Worm (Caenorhabditis elegans): ENCODE measurements around the gene hcp-1.

hcp-1 gene

ce11 chrV:6559105-6559504, 34.9 kb upstream of the hcp-1 start, which contains the start of gene spp-26:
Gene spp-26 (minus strand): TSS chrV:6559205.
- no peak for TF ChIP-seq php-3 (GFP tag; IDR thresholded peaks at IDR 0.05)
- TF ChIP-seq dpl-1 (GFP tag; optimal IDR thresholded peaks at IDR 0.05) = no peak
- no peak for TF ChIP-seq attf-4 (tag; optimal IDR thresholded peaks at IDR 0.05)
- TF ChIP-seq nhr-76 (tag; optimal IDR thresholded peaks at IDR 0.05) = no peak
- TF ChIP-seq nhr-6 (tag; optimal IDR thresholded peaks at IDR 0.05) = no peak
- TF ChIP-seq daf-12 (tag; optimal IDR thresholded peaks at IDR 0.05) = no peak
- TF ChIP-seq zfp-3 (GFP tag; conservative IDR thresholded peaks at IDR 0.05) = no peak
- no peak for TF ChIP-seq cey-2 (tag; optimal IDR thresholded peaks at IDR 0.05; ENCODE audit: borderline replicate concordance, insufficient read depth)
- TF ChIP-seq fkh-10 (GFP tag; optimal IDR thresholded peaks at IDR 0.05) = no peak
- TF ChIP-seq mdt-29 (GFP tag; IDR thresholded peaks at IDR 0.05) = no peak
- no peak for TF ChIP-seq unc-39 (tag; optimal IDR thresholded peaks at IDR 0.05)
- no peak for TF ChIP-seq lin-38 (GFP tag; IDR thresholded peaks at IDR 0.05)
- no peak for TF ChIP-seq hlh-30 (tag; optimal IDR thresholded peaks at IDR 0.05; ENCODE audit: insufficient read depth)
- no peak for TF ChIP-seq gei-8 (GFP tag; optimal IDR thresholded peaks at IDR 0.05)
- no peak for TF ChIP-seq F26F4.8 (GFP tag; conservative IDR thresholded peaks at IDR 0.05)
- no peak for TF ChIP-seq ceh-44 (GFP tag; IDR thresholded peaks at IDR 0.05)
- TF ChIP-seq spr-3 (GFP tag; optimal IDR thresholded peaks at IDR 0.05) = no peak
- TF ChIP-seq daf-8 (GFP tag; IDR thresholded peaks at IDR 0.05) = no peak
- TF ChIP-seq vab-7 (GFP tag; IDR thresholded peaks at IDR 0.05) = no peak

ce11 chrV:6559585-6559984, 34.4 kb upstream of the hcp-1 start:
- no peak for TF ChIP-seq tra-1 (GFP tag; IDR thresholded peaks at IDR 0.05)
- peak; percentile 29 for TF ChIP-seq nhr-48 (tag; optimal IDR thresholded peaks at IDR 0.05)
- TF ChIP-seq ceh-62 (tag; optimal IDR thresholded peaks at IDR 0.05) = no peak
- no peak for TF ChIP-seq nhr-42 (GFP tag; IDR thresholded peaks at IDR 0.05)
- TF ChIP-seq ces-1 (GFP tag; optimal IDR thresholded peaks at IDR 0.05) = no peak
- TF ChIP-seq egl-27 (tag; optimal IDR thresholded peaks at IDR 0.05) = no peak
- no peak for TF ChIP-seq mep-1 (tag; optimal IDR thresholded peaks at IDR 0.05)
- TF ChIP-seq lim-7 (GFP tag; IDR thresholded peaks at IDR 0.05) = peak; percentile 96
- TF ChIP-seq zip-2 (tag; optimal IDR thresholded peaks at IDR 0.05) = no peak
- no peak for TF ChIP-seq R02D3.7 (tag; optimal IDR thresholded peaks at IDR 0.05)
- TF ChIP-seq daf-19 (GFP tag; conservative IDR thresholded peaks at IDR 0.05) = no peak
- TF ChIP-seq lin-38 (GFP tag; IDR thresholded peaks at IDR 0.05) = no peak; the same call in none of the 2 replicates
- no peak for TF ChIP-seq dpl-1 (GFP tag; optimal IDR thresholded peaks at IDR 0.05)
- peak; percentile 53 for TF ChIP-seq Y5F2A.4 (GFP tag; optimal IDR thresholded peaks at IDR 0.05)
- no peak for TF ChIP-seq jun-1 (tag; optimal IDR thresholded peaks at IDR 0.05)
- TF ChIP-seq zip-11 (GFP tag; IDR thresholded peaks at IDR 0.05) = no peak
- 0 out of 2 replicates have a peak, but pooled peaks have one; percentile 57 for TF ChIP-seq nhr-41 (GFP tag; IDR thresholded peaks at IDR 0.05)
- no peak for TF ChIP-seq aha-1 (tag)
- no peak for TF ChIP-seq hlh-30 (tag; optimal IDR thresholded peaks at IDR 0.05; ENCODE audit: insufficient read depth)
- no peak for TF ChIP-seq hlh-11 (tag; optimal IDR thresholded peaks at IDR 0.05)
- peak; percentile 93 for TF ChIP-seq F26F4.8 (GFP tag; conservative IDR thresholded peaks at IDR 0.05)
- no peak for TF ChIP-seq cey-2 (tag; optimal IDR thresholded peaks at IDR 0.05; ENCODE audit: borderline replicate concordance, insufficient read depth)
- TF ChIP-seq spr-1 (tag; optimal IDR thresholded peaks at IDR 0.05) = peak; percentile 53
- no peak for TF ChIP-seq ceh-28 (tag; optimal IDR thresholded peaks at IDR 0.05)
- TF ChIP-seq ceh-44 (GFP tag; IDR thresholded peaks at IDR 0.05) = peak; percentile 82; the same call in 1 of the 2 replicates
- no peak for TF ChIP-seq duxl-1 (tag; optimal IDR thresholded peaks at IDR 0.05; ENCODE audit: poor library complexity)
- TF ChIP-seq lin-13 (GFP tag; optimal IDR thresholded peaks at IDR 0.05) = no peak
- TF ChIP-seq php-3 (GFP tag; IDR thresholded peaks at IDR 0.05) = peak; percentile 74
- TF ChIP-seq F49E8.2 (tag; optimal IDR thresholded peaks at IDR 0.05; ENCODE audit: borderline replicate concordance) = no peak
- TF ChIP-seq rbr-2 (tag; optimal IDR thresholded peaks at IDR 0.05) = peak; percentile 44
- TF ChIP-seq zag-1 (tag; optimal IDR thresholded peaks at IDR 0.05) = no peak
- no peak for TF ChIP-seq lin-1 (GFP tag; IDR thresholded peaks at IDR 0.05)
- peak; percentile 83; the same call in 1 of the 2 replicates for TF ChIP-seq pha-4 (GFP tag; IDR thresholded peaks at IDR 0.05)
- no peak for TF ChIP-seq pha-4 (tag; optimal IDR thresholded peaks at IDR 0.05)
- no peak for TF ChIP-seq set-16 (GFP tag; IDR thresholded peaks at IDR 0.05)
- TF ChIP-seq ceh-20 (GFP tag; IDR thresholded peaks at IDR 0.05) = 0 out of 2 replicates have a peak, but pooled peaks have one; percentile 57
- no peak for TF ChIP-seq snpc-1.2 (GFP tag; IDR thresholded peaks at IDR 0.05)
- no peak for TF ChIP-seq fos-1 (tag; optimal IDR thresholded peaks at IDR 0.05)

All from whole organism, L4 larva.